Fruit fly (Drosophila melanogaster): ENCODE measurements around the gene comm3.

Gene comm3

dm6 chr3L:15625676-15626414, 21.7 kb downstream of the comm3 start (continued):
- TF ChIP-seq inv (GFP tag; IDR thresholded peaks at IDR 0.05; ENCODE audit: partially characterized antibody) (no peak), BEAF-32 (GFP tag; optimal IDR thresholded peaks at IDR 0.05) (no peak), Deaf1 (tag; optimal IDR thresholded peaks at IDR 0.05) (peak; percentile 76), eve (GFP tag; optimal IDR thresholded peaks at IDR 0.05) (peak in 1 of 2 experiments; percentile 92), maf-S (GFP tag; optimal IDR thresholded peaks at IDR 0.05) (no peak), CG18011 (GFP tag; optimal IDR thresholded peaks at IDR 0.05) (peak; percentile 50), CG4360 (GFP tag; IDR thresholded peaks at IDR 0.05) (peak; percentile 45; the same call in 1 of the 2 replicates), so (GFP tag; IDR thresholded peaks at IDR 0.05) (peak; percentile 57; the same call in 1 of the 3 replicates), peb (GFP tag; IDR thresholded peaks at IDR 0.05) (peak; percentile 46; the same call in 1 of the 2 replicates), CG3281 (GFP tag; optimal IDR thresholded peaks at IDR 0.05) (peak; percentile 92), CG7271 (tag; optimal IDR thresholded peaks at IDR 0.05) (peak; percentile 20), CG30403 (GFP tag; optimal IDR thresholded peaks at IDR 0.05) (peak; percentile 95), Fer3 (tag; optimal IDR thresholded peaks at IDR 0.05) (peak; percentile 88), CG5953 (GFP tag; IDR thresholded peaks at IDR 0.05) (0 out of 2 replicates have a peak, but pooled peaks have one; percentile 16), CG4404 (GFP tag; IDR thresholded peaks at IDR 0.05) (peak; percentile 75), h (optimal IDR thresholded peaks at IDR 0.05) (no peak), Lim3 (GFP tag; IDR thresholded peaks at IDR 0.05) (no peak), zf30C (GFP tag; optimal IDR thresholded peaks at IDR 0.05) (peak; percentile 64), CG1529 (GFP tag; optimal IDR thresholded peaks at IDR 0.05) (peak; percentile 87), CG7786 (GFP tag; optimal IDR thresholded peaks at IDR 0.05) (peak; percentile 34), pho (GFP tag; optimal IDR thresholded peaks at IDR 0.05) (no peak), HLH4C (GFP tag; IDR thresholded peaks at IDR 0.05; ENCODE audit: partially characterized antibody) (no peak), CG11504 (tag; optimal IDR thresholded peaks at IDR 0.05) (peak; percentile 96), Hr3 (GFP tag; optimal IDR thresholded peaks at IDR 0.05) (peak; percentile 91), HHEX (GFP tag; optimal IDR thresholded peaks at IDR 0.05) (peak; percentile 86), D19A (tag; optimal IDR thresholded peaks at IDR 0.05) (peak; percentile 92), CG12659 (GFP tag; optimal IDR thresholded peaks at IDR 0.05) (peak; percentile 91), CG14710 (tag; optimal IDR thresholded peaks at IDR 0.05) (peak; percentile 94), CG7928 (GFP tag; optimal IDR thresholded peaks at IDR 0.05) (peak; percentile 62), z (GFP tag; IDR thresholded peaks at IDR 0.05) (no peak), CG15011 (GFP tag; optimal IDR thresholded peaks at IDR 0.05) (peak; percentile 88), knrl (GFP tag; IDR thresholded peaks at IDR 0.05; ENCODE audit: partially characterized antibody) (no peak), CG7372 (GFP tag; IDR thresholded peaks at IDR 0.05) (peak; percentile 87), CG10321 (GFP tag; IDR thresholded peaks at IDR 0.05) (no peak), CG13296 (GFP tag; optimal IDR thresholded peaks at IDR 0.05) (peak; percentile 79), CG7357 (GFP tag; IDR thresholded peaks at IDR 0.05) (peak; percentile 84), CG14667 (GFP tag; IDR thresholded peaks at IDR 0.05) (peak; percentile 74; the same call in 1 of the 2 replicates), Dbx (GFP tag; IDR thresholded peaks at IDR 0.05) (peak; percentile 71; the same call in 2 of the 3 replicates), Hand (GFP tag; optimal IDR thresholded peaks at IDR 0.05) (peak; percentile 83), Bteb2 (GFP tag; optimal IDR thresholded peaks at IDR 0.05) (peak; percentile 28), Dip3 (GFP tag; optimal IDR thresholded peaks at IDR 0.05) (peak; percentile 15), Poxn (GFP tag; IDR thresholded peaks at IDR 0.05) (no peak), Asciz (GFP tag; optimal IDR thresholded peaks at IDR 0.05) (peak; percentile 91), CG11093 (GFP tag; IDR thresholded peaks at IDR 0.05) (peak; percentile 80; the same call in 2 of the 3 replicates), croc (GFP tag; conservative IDR thresholded peaks at IDR 0.05) (peak; percentile 84), emc (GFP tag; optimal IDR thresholded peaks at IDR 0.05) (peak; percentile 23), Elba2 (GFP tag; optimal IDR thresholded peaks at IDR 0.05) (no peak), CG15479 (GFP tag; optimal IDR thresholded peaks at IDR 0.05) (no peak), fru (optimal IDR thresholded peaks at IDR 0.05) (no peak), crc (GFP tag; optimal IDR thresholded peaks at IDR 0.05) (no peak)
